Worm (Caenorhabditis elegans) whole organism, early embryonic: ENCODE results near the gene F17C11.13.

ENCODE experiments used
- B0310.2 ChIP-seq: sonication (generic microtip); optimal IDR thresholded peaks from 2 replicates; lab custom pipeline; 2016; ENCODE audit warnings: mild to moderate bottlenecking, missing genetic modification characterization, missing compliant biosample characterization
- F13C5.2 ChIP-seq: sonication (generic microtip); optimal IDR thresholded peaks from 2 replicates; lab custom pipeline; 2017; ENCODE audit warnings: mild to moderate bottlenecking, missing genetic modification characterization, inconsistent platforms, missing compliant biosample characterization
- aly-1 ChIP-seq: sonication (generic microtip); optimal IDR thresholded peaks from 2 replicates; lab custom pipeline; 2016; ENCODE audit warnings: missing genetic modification characterization, missing compliant biosample characterization
- ama-1 ChIP-seq: fragments of 150-350 bp; optimal IDR thresholded peaks from 2 replicates; lab custom pipeline; 2014
- ceh-13 ChIP-seq: fragments of 200-800 bp; sonication (Bioruptor generic); optimal IDR thresholded peaks from 2 replicates; lab custom pipeline; 2018; ENCODE audit warnings: mild to moderate bottlenecking, missing genetic modification characterization, missing compliant biosample characterization
- ceh-36 ChIP-seq: sonication (generic microtip); optimal IDR thresholded peaks from 2 replicates; lab custom pipeline; 2016; ENCODE audit warnings: missing genetic modification characterization, inconsistent platforms, missing compliant biosample characterization
- ets-7 ChIP-seq: sonication (generic microtip); optimal IDR thresholded peaks from 2 replicates; lab custom pipeline; 2016; ENCODE audit warnings: missing genotype, missing genetic modification characterization, missing compliant biosample characterization
- flt-1 ChIP-seq: fragments of 200-800 bp; sonication (Bioruptor generic); IDR thresholded peaks from 2 replicates; pipeline ENCODE4 v1.3.6; 2022; ENCODE audit warnings: missing genetic modification characterization, missing compliant biosample characterization
- hmbx-1 ChIP-seq: sonication (generic microtip); optimal IDR thresholded peaks from 2 replicates; lab custom pipeline; 2016; ENCODE audit warnings: mild to moderate bottlenecking, missing genetic modification characterization, missing compliant biosample characterization
- hmg-4 ChIP-seq: fragments of 200-800 bp; sonication (Bioruptor generic); optimal IDR thresholded peaks from 2 replicates; lab custom pipeline; 2018; ENCODE audit warnings: mild to moderate bottlenecking, missing genetic modification characterization, missing compliant biosample characterization
- hnd-1 ChIP-seq: sonication (generic microtip); optimal IDR thresholded peaks from 2 replicates; lab custom pipeline; 2016; ENCODE audit warnings: missing genetic modification characterization, missing compliant biosample characterization
- pes-1 ChIP-seq: fragments of 200-800 bp; sonication (Bioruptor generic); IDR thresholded peaks from 2 replicates; pipeline ENCODE4 v1.3.6; 2022; ENCODE audit warnings: missing genetic modification reagents, missing genetic modification characterization, missing compliant biosample characterization
- scrt-1 ChIP-seq: fragments of 200-800 bp; sonication (Bioruptor generic); IDR thresholded peaks from 2 replicates; pipeline ENCODE4 v1.3.6; 2022; ENCODE audit warnings: missing genetic modification characterization, missing compliant biosample characterization
- sea-1 ChIP-seq: fragments of 200-800 bp; sonication (Bioruptor generic); conservative IDR thresholded peaks from 2 replicates; pipeline ENCODE4 v1.3.6; 2022; ENCODE audit warnings: missing genetic modification characterization, missing compliant biosample characterization
- tbx-11 ChIP-seq: fragments of 200-800 bp; sonication (Bioruptor generic); IDR thresholded peaks from 2 replicates; pipeline ENCODE4 v1.3.6; 2022; ENCODE audit warnings: missing genetic modification characterization, missing compliant biosample characterization
- tbx-37 ChIP-seq: fragments of 200-800 bp; sonication (Bioruptor generic); conservative IDR thresholded peaks from 2 replicates; pipeline ENCODE4 v1.3.6; 2022; ENCODE audit warnings: missing genetic modification reagents, missing genetic modification characterization, missing compliant biosample characterization
- tra-4 ChIP-seq: sonication (generic microtip); optimal IDR thresholded peaks from 2 replicates; lab custom pipeline; 2017; ENCODE audit warnings: missing genetic modification characterization, missing compliant biosample characterization

F17C11.13 gene

ce11 chrV:10967594-10968273, 12.0 kb downstream of the F17C11.13 start:
- TF ChIP-seq ceh-13 (GFP tag; lab: Kevin White, UChicago) (no peak), aly-1 (tag; lab: Kevin White, UChicago) (no peak), flt-1 (GFP tag; lab: Robert Waterston, UW) (no peak), sea-1 (GFP tag; lab: Robert Waterston, UW) (no peak), tbx-37 (GFP tag; lab: Robert Waterston, UW) (no peak), tbx-11 (GFP tag; lab: Robert Waterston, UW) (no peak), hmbx-1 (tag; lab: Kevin White, UChicago) (no peak), B0310.2 (tag; lab: Kevin White, UChicago) (no peak), ets-7 (no peak)

ce11 chrV:10970070-10970469, 14.3 kb downstream of the F17C11.13 start, which contains the start of gene F17C11.22:
Gene F17C11.22, minus strand, starts transcription at chrV:10970170.
- TF ChIP-seq aly-1 (tag; lab: Kevin White, UChicago), result no peak
- no peak for TF ChIP-seq tra-4 (tag; lab: Kevin White, UChicago)
- no peak for TF ChIP-seq hmg-4 (GFP tag; lab: Kevin White, UChicago)
- TF ChIP-seq ceh-36 (tag; lab: Kevin White, UChicago), result no peak
- no peak for TF ChIP-seq ets-7
- no peak for TF ChIP-seq flt-1 (GFP tag; lab: Robert Waterston, UW)
- TF ChIP-seq B0310.2 (tag; lab: Kevin White, UChicago), result no peak
- no peak for TF ChIP-seq sea-1 (GFP tag; lab: Robert Waterston, UW)

ce11 chrV:10970930-10971329, 15.2 kb downstream of the F17C11.13 start:
- no peak for TF ChIP-seq ceh-36 (tag; lab: Kevin White, UChicago)
- no peak for TF ChIP-seq hmbx-1 (tag; lab: Kevin White, UChicago)
- no peak for TF ChIP-seq tra-4 (tag; lab: Kevin White, UChicago)
- TF ChIP-seq hnd-1, result no peak
- TF ChIP-seq tbx-11 (GFP tag; lab: Robert Waterston, UW), result no peak
- no peak for TF ChIP-seq F13C5.2
- TF ChIP-seq hmg-4 (GFP tag; lab: Kevin White, UChicago), result no peak
- TF ChIP-seq tbx-37 (GFP tag; lab: Robert Waterston, UW), result no peak
- TF ChIP-seq flt-1 (GFP tag; lab: Robert Waterston, UW), result no peak
- TF ChIP-seq B0310.2 (tag; lab: Kevin White, UChicago), result no peak
- TF ChIP-seq ets-7, result no peak
- no peak for TF ChIP-seq scrt-1 (GFP tag; lab: Robert Waterston, UW)
- TF ChIP-seq ceh-13 (GFP tag; lab: Kevin White, UChicago), result no peak
- no peak for TF ChIP-seq aly-1 (tag; lab: Kevin White, UChicago)

ce11 chrV:10975091-10975490, 19.4 kb downstream of the F17C11.13 start:
- no peak for TF ChIP-seq hmbx-1 (tag; lab: Kevin White, UChicago)
- no peak for TF ChIP-seq pes-1 (GFP tag; lab: Robert Waterston, UW)
- TF ChIP-seq aly-1 (tag; lab: Kevin White, UChicago), result no peak
- no peak for TF ChIP-seq ets-7
- TF ChIP-seq tra-4 (tag; lab: Kevin White, UChicago), result no peak
- no peak for TF ChIP-seq ceh-13 (GFP tag; lab: Kevin White, UChicago)
- no peak for TF ChIP-seq tbx-11 (GFP tag; lab: Robert Waterston, UW)
- TF ChIP-seq F13C5.2, result no peak

ce11 chrV:10981113-10981512, 25.4 kb downstream of the F17C11.13 start, which contains the start of gene fig-1:
Gene fig-1, minus strand, starts transcription at chrV:10981213.
- TF ChIP-seq flt-1 (GFP tag; lab: Robert Waterston, UW) (no peak), sea-1 (GFP tag; lab: Robert Waterston, UW) (no peak), pes-1 (GFP tag; lab: Robert Waterston, UW) (no peak)

- no peak for TF ChIP-seq hmg-4 (GFP tag; lab: Kevin White, UChicago)
- TF ChIP-seq F13C5.2, result no peak
- TF ChIP-seq ets-7, result no peak
- no peak for TF ChIP-seq ceh-13 (GFP tag; lab: Kevin White, UChicago)
- TF ChIP-seq flt-1 (GFP tag; lab: Robert Waterston, UW), result no peak
- no peak for TF ChIP-seq ceh-36 (tag; lab: Kevin White, UChicago)
- TF ChIP-seq pes-1 (GFP tag; lab: Robert Waterston, UW), result no peak
- TF ChIP-seq tbx-37 (GFP tag; lab: Robert Waterston, UW), result no peak
- TF ChIP-seq ama-1, result no peak
- TF ChIP-seq tbx-11 (GFP tag; lab: Robert Waterston, UW), result no peak
- TF ChIP-seq B0310.2 (tag; lab: Kevin White, UChicago), result no peak
- TF ChIP-seq sea-1 (GFP tag; lab: Robert Waterston, UW), result no peak
- TF ChIP-seq aly-1 (tag; lab: Kevin White, UChicago), result no peak
- TF ChIP-seq hnd-1, result no peak
- no peak for TF ChIP-seq scrt-1 (GFP tag; lab: Robert Waterston, UW)
- TF ChIP-seq tra-4 (tag; lab: Kevin White, UChicago), result no peak
- no peak for TF ChIP-seq hmbx-1 (tag; lab: Kevin White, UChicago)
Measured at ce11 chrV:10991789-10992188, 36.1 kb downstream of the F17C11.13 start, which contains the start of gene frpr-9. Gene frpr-9, plus strand, starts transcription at chrV:10992089.

ce11 chrV:10998797-10999196, 43.1 kb downstream of the F17C11.13 start, which contains the start of gene F53B7.7:
Gene F53B7.7, plus strand, starts transcription at chrV:10999097.
- TF ChIP-seq sea-1 (GFP tag; lab: Robert Waterston, UW), result no peak
- no peak for TF ChIP-seq scrt-1 (GFP tag; lab: Robert Waterston, UW)
- TF ChIP-seq tbx-11 (GFP tag; lab: Robert Waterston, UW), result no peak
- TF ChIP-seq ceh-13 (GFP tag; lab: Kevin White, UChicago), result no peak
- TF ChIP-seq hmbx-1 (tag; lab: Kevin White, UChicago), result no peak
- no peak for TF ChIP-seq ets-7
- no peak for TF ChIP-seq ama-1
- TF ChIP-seq F13C5.2, result no peak
- no peak for TF ChIP-seq tra-4 (tag; lab: Kevin White, UChicago)
- TF ChIP-seq pes-1 (GFP tag; lab: Robert Waterston, UW), result no peak
- no peak for TF ChIP-seq ceh-36 (tag; lab: Kevin White, UChicago)
- TF ChIP-seq tbx-37 (GFP tag; lab: Robert Waterston, UW), result no peak
- no peak for TF ChIP-seq hmg-4 (GFP tag; lab: Kevin White, UChicago)
